Worm (Caenorhabditis elegans): ENCODE measurements around the gene srz-59.

ce11 chrIV:14104745-14105144, 27.1 kb upstream of the srz-59 start:
- TF ChIP-seq flt-1 (GFP tag; IDR thresholded peaks at IDR 0.05) = no peak
- no peak for TF ChIP-seq T22C8.4 (GFP tag; IDR thresholded peaks at IDR 0.05)
- TF ChIP-seq ztf-23 (GFP tag; IDR thresholded peaks at IDR 0.05) = no peak
- TF ChIP-seq med-1 (GFP tag; optimal IDR thresholded peaks at IDR 0.05; ENCODE audit: insufficient read depth) = no peak
